Worm (Caenorhabditis elegans): ENCODE data around the gene T09A5.14.

The T09A5.14 gene

ce11 chrII:7822454-7822853, 9.7 kb upstream of the T09A5.14 start, which contains the start of gene irld-47:
irld-47 (minus strand) TSS chrII:7822554.
- TF ChIP-seq nhr-27 (tag; optimal IDR thresholded peaks at IDR 0.05): no peak
- TF ChIP-seq Y79H2A.3 (GFP tag; conservative IDR thresholded peaks at IDR 0.05): no peak

ce11 chrII:7825107-7825506, 7.0 kb upstream of the T09A5.14 start, which contains the start of gene srw-62:
srw-62 (plus strand) TSS chrII:7825407.
- TF ChIP-seq ztf-26 (tag; optimal IDR thresholded peaks at IDR 0.05) (no peak), lag-1 (GFP tag; IDR thresholded peaks at IDR 0.05) (no peak), snpc-1.3 (tag; optimal IDR thresholded peaks at IDR 0.05; ENCODE audit: insufficient read depth) (no peak), dpl-1 (GFP tag; optimal IDR thresholded peaks at IDR 0.05) (no peak), K12H6.12 (tag; optimal IDR thresholded peaks at IDR 0.05) (no peak), ceh-79 (tag; optimal IDR thresholded peaks at IDR 0.05) (no peak)

- no peak for TF ChIP-seq somi-1 (GFP tag; optimal IDR thresholded peaks at IDR 0.05)
- no peak for TF ChIP-seq ztf-18 (tag; optimal IDR thresholded peaks at IDR 0.05)
- TF ChIP-seq aptf-2 (GFP tag; conservative IDR thresholded peaks at IDR 0.05): no peak
- no peak for TF ChIP-seq lin-54 (GFP tag; optimal IDR thresholded peaks at IDR 0.05)
- no peak for TF ChIP-seq F52B5.7 (tag; optimal IDR thresholded peaks at IDR 0.05)
- TF ChIP-seq B0019.2 (GFP tag; conservative IDR thresholded peaks at IDR 0.05): no peak
- no peak for TF ChIP-seq mcd-1 (GFP tag; IDR thresholded peaks at IDR 0.05)
- no peak for TF ChIP-seq akir-1 (GFP tag; optimal IDR thresholded peaks at IDR 0.05)
- TF ChIP-seq T26A5.8 (tag; optimal IDR thresholded peaks at IDR 0.05): no peak
- TF ChIP-seq nfya-1 (tag; optimal IDR thresholded peaks at IDR 0.05; ENCODE audit: borderline replicate concordance, insufficient read depth): no peak
- TF ChIP-seq zim-3 (tag; optimal IDR thresholded peaks at IDR 0.05): no peak
- TF ChIP-seq attf-5 (GFP tag; optimal IDR thresholded peaks at IDR 0.05): no peak
- no peak for TF ChIP-seq Y67H2A.10 (GFP tag; conservative IDR thresholded peaks at IDR 0.05)
- TF ChIP-seq ceh-58 (GFP tag; IDR thresholded peaks at IDR 0.05): no peak
- no peak for TF ChIP-seq lir-1 (GFP tag; conservative IDR thresholded peaks at IDR 0.05)
- TF ChIP-seq pha-4 (tag; optimal IDR thresholded peaks at IDR 0.05): no peak
- no peak for TF ChIP-seq D2030.7 (GFP tag; IDR thresholded peaks at IDR 0.05)
Observed at ce11 chrII:7827883-7828282, 4.3 kb upstream of the T09A5.14 start.

- TF ChIP-seq ztf-22 (GFP tag; optimal IDR thresholded peaks at IDR 0.05): no peak
- no peak for TF ChIP-seq die-1 (tag; optimal IDR thresholded peaks at IDR 0.05)
- no peak for TF ChIP-seq zim-3 (tag; optimal IDR thresholded peaks at IDR 0.05)
- no peak for TF ChIP-seq nfya-2 (GFP tag; IDR thresholded peaks at IDR 0.05)
- TF ChIP-seq attf-3 (GFP tag; conservative IDR thresholded peaks at IDR 0.05): no peak
- no peak for TF ChIP-seq ztf-6 (GFP tag; IDR thresholded peaks at IDR 0.05)
- TF ChIP-seq athp-1 (tag; optimal IDR thresholded peaks at IDR 0.05): no peak
- no peak for TF ChIP-seq bed-1 (GFP tag; IDR thresholded peaks at IDR 0.05)
- TF ChIP-seq tbx-9 (tag; optimal IDR thresholded peaks at IDR 0.05; ENCODE audit: borderline replicate concordance): no peak
- TF ChIP-seq aptf-3 (GFP tag; IDR thresholded peaks at IDR 0.05): no peak
- TF ChIP-seq ceh-79 (tag; optimal IDR thresholded peaks at IDR 0.05): no peak
- no peak for TF ChIP-seq rcor-1 (GFP tag; IDR thresholded peaks at IDR 0.05)
- TF ChIP-seq F22D6.2 (tag; optimal IDR thresholded peaks at IDR 0.05): no peak
- no peak for TF ChIP-seq attf-6 (GFP tag; IDR thresholded peaks at IDR 0.05)
- no peak for TF ChIP-seq madf-10 (tag; optimal IDR thresholded peaks at IDR 0.05)
Observed at ce11 chrII:7829616-7830015, 2.5 kb upstream of the T09A5.14 start.

Data from whole organism, young adult.